Fruit fly (Drosophila melanogaster): ENCODE results near the gene CG32267.

CG32267 gene

DNA sequence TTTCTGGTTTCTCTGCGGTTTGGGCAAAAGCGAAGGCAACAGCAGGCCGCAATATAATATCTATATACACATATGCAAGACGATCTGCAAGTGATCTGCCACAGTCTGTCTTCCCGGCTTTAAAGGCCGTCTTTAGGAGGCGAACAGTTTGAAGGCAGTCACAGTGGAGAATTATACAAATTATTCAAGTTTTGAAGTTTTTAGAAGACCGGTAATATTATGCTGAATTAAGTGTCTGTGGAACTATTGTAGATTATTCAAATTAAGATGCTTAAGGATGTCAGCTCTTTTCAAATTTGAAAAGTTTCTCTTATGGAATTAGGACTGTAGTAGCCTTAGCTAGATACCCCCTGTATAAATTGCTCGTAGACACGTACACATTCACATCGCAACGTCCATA lies 31.8 kb downstream of the CG32267 start:
- TF ChIP-seq pan (optimal IDR thresholded peaks at IDR 0.05) (no peak), usp (GFP tag; optimal IDR thresholded peaks at IDR 0.05) (no peak), Dll (optimal IDR thresholded peaks at IDR 0.05) (no peak), EcR (GFP tag; optimal IDR thresholded peaks at IDR 0.05) (no peak), CG8478 (optimal IDR thresholded peaks at IDR 0.05) (no peak)

DNA sequence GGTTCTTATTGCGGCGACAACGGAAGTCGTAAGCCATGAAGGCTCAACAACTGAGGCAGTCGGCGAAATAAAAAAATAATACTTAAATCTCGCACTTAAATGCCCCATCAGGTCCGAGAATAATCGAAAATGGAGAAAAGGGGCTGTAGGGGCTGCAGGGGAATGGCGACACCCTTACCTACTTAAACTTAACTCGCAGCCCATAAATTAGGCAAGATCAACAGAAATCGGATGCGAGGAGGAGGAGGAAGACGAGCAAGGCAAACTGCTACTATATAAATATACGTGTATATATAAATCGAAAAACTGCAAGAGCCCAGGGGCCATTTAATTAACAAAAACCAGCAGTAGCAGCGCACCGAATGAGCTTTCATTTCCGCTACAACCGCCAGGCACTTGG lies 32.3 kb downstream of the CG32267 start:
- TF ChIP-seq usp (GFP tag; optimal IDR thresholded peaks at IDR 0.05) (no peak), psq (optimal IDR thresholded peaks at IDR 0.05) (no peak), EcR (GFP tag; optimal IDR thresholded peaks at IDR 0.05) (no peak), pan (optimal IDR thresholded peaks at IDR 0.05) (no peak), CG8478 (optimal IDR thresholded peaks at IDR 0.05) (no peak), Dll (optimal IDR thresholded peaks at IDR 0.05) (no peak)

DNA sequence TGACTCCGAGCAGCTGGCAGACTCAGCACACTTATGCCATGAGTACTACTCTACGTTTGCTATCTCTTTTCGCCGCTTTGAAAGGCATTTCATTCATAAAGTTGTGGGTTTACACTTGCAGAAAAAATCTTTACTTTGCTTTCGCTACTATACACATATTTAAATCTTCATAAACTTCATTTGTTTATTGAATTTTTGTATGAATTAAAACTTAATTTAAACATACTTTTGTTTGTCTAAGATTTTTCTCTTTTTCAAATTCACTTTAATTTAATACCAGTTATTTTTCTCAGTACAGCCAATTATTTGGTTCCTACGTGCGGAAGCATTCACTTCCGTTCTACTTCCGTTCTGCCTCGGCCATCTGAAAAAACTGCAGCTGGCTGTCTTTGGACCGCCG lies 33.4 kb downstream of the CG32267 start:
- TF ChIP-seq usp (GFP tag; optimal IDR thresholded peaks at IDR 0.05) (no peak), Dll (optimal IDR thresholded peaks at IDR 0.05) (no peak)

DNA sequence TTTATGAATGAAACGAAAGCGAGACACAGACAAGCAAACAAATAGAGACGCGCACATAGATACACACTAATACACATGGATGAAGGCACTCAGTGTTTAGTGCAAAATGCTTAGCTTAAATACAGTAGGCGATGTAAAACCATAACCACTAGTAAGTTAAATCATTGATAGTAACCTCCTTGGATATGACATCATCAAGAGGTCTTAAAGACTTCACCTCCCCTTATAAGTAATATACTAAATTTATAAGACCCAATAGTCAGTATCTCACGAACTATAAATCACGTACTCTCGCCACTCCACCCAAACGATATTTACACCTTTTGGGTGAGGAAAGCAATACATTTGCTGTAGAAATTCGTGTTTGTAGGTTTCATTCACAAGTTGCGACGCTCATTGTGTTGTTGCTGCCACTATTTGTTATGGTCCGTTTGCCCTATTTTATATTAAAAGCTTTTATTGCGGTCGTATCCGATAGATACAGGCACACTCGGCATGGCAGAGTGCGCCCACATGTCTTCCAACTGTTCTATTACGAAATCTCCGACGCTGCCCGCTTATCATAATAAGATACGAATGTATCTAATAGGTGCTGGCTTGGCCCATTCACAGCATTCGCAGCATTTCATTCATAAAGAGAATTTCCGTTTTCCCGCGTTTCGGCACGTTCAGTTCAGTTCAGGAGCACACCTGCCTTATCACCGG lies 34.1 kb downstream of the CG32267 start:
- TF ChIP-seq EcR (GFP tag; optimal IDR thresholded peaks at IDR 0.05) (no peak), Dll (optimal IDR thresholded peaks at IDR 0.05) (no peak), pan (optimal IDR thresholded peaks at IDR 0.05) (no peak), CG8478 (optimal IDR thresholded peaks at IDR 0.05) (no peak)

DNA sequence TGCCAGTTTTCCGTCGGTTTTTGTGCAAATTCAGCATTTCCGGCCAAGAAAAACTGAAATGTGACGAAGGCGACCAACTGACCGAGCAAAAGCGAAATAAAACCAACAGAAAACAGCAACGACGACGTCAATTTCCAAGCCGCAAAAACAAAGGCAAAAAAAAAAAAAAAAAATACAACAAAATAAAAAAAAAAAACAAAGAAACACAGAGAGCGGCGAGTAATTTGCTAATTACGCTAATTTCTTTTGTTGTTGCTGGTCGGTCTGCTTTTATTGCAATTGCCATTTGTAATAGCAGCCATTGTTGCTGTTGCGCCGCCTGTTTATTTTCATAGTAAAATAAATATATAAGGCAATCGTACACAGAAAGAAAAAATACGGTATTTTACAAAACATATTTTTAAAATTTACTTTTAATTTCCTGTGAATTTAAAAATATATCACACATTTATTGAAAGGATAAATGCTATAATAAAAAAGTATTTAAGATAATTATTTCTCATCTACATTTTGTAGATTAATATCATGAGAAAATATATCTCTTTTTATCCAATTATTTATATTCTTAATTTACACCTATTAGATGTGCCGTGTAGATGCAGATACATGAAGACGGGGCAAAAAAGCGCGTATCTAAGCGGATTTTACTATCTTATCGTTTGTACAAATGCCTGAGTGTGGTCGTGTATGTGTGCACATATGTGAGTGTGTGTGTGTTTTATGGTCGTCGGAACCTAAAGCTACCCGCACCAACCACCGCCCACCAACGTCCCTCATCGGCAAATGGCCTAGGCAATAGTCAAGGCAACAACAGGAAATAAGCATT lies 34.9 kb downstream of the CG32267 start:
- TF ChIP-seq pan (optimal IDR thresholded peaks at IDR 0.05) (no peak), CG8478 (optimal IDR thresholded peaks at IDR 0.05) (no peak), usp (GFP tag; optimal IDR thresholded peaks at IDR 0.05) (no peak), EcR (GFP tag; optimal IDR thresholded peaks at IDR 0.05) (no peak), psq (optimal IDR thresholded peaks at IDR 0.05) (no peak), Dll (optimal IDR thresholded peaks at IDR 0.05) (no peak)

DNA sequence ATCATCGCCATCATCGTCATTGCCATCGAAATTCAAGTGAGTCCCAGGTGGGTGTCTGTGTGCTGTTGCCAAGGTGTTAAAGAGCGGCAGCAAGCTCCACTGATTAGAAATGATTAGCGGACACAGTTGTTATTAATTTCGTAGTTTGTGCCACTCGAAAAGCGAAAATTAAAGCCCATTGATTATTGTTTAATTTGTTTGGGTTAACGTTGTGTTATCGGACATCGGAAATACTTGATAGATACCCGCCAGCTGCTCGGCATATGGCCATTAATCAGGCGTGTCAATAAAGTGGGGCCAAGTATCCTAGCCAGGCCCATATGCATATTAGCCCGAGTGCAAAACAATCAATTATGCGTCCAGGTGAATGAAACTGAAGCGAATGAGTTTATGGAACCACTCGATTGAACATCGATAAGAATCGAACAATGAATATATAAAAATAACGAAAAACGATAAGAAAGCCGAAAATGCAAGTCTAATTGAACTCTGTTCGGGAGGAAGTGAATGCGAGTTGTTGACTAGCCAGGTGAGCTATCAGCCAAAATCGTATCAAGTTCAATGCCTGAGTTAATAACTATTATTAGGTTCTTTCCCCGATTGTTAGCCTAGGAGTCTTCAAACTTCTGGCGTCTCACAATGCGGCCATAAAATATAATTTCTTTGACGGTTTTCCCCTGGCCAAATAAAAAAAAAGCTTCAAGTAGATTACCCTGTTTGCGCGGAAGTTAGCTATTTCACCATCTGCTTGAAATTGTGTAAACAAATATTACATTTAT lies 36.2 kb downstream of the CG32267 start:
- no peak for TF ChIP-seq EcR (GFP tag; optimal IDR thresholded peaks at IDR 0.05)
- TF ChIP-seq usp (GFP tag; optimal IDR thresholded peaks at IDR 0.05), result no peak
- TF ChIP-seq pan (optimal IDR thresholded peaks at IDR 0.05), result no peak
- TF ChIP-seq Dll (optimal IDR thresholded peaks at IDR 0.05), result no peak

DNA sequence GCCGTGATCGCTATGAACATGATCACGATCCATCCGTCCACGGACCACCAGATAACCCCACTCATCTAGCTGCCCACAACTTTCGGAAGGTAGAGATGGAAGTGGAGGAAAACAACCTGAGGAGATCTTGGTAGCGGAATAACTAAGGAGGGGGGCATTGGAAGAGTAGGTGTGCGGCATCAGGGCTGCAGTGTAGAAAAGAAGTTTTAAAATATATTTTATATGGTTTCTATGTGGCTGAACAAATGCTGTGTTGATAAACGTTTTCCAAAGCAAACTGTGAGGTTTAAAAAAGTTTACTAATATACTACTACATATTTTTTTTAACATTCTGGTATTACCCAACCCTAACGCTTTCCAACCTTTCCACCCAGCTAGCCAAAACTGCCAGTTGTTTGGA lies 37.0 kb downstream of the CG32267 start:
- no peak for TF ChIP-seq usp (GFP tag; optimal IDR thresholded peaks at IDR 0.05)
- no peak for TF ChIP-seq pan (optimal IDR thresholded peaks at IDR 0.05)
- no peak for TF ChIP-seq psq (optimal IDR thresholded peaks at IDR 0.05)
- TF ChIP-seq Dll (optimal IDR thresholded peaks at IDR 0.05), result no peak
- TF ChIP-seq CG8478 (optimal IDR thresholded peaks at IDR 0.05), result no peak
- TF ChIP-seq EcR (GFP tag; optimal IDR thresholded peaks at IDR 0.05), result no peak

DNA sequence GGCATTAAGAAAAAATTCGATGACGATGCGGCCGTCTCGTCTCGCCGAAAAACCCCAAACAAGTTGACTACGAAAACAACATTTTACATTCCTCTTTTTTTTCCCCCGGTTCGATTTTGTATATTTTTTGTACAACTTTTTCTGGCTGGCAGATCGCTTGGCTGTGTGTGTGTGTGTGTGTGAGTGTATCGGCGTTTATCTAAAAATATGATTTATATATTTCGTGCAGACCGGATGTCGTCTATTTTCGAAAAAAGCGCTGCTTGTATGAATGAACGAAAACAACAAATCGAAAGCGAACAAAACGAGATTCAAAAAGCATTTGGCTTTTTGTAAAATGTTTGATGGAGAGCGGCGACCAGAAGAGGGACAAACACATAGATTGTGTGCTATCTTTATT lies 38.0 kb downstream of the CG32267 start:
- no peak for TF ChIP-seq psq (optimal IDR thresholded peaks at IDR 0.05)
- no peak for TF ChIP-seq usp (GFP tag; optimal IDR thresholded peaks at IDR 0.05)
- TF ChIP-seq pan (optimal IDR thresholded peaks at IDR 0.05), result no peak
- TF ChIP-seq CG8478 (optimal IDR thresholded peaks at IDR 0.05), result no peak
- no peak for TF ChIP-seq EcR (GFP tag; optimal IDR thresholded peaks at IDR 0.05)
- TF ChIP-seq Dll (optimal IDR thresholded peaks at IDR 0.05), result no peak

DNA sequence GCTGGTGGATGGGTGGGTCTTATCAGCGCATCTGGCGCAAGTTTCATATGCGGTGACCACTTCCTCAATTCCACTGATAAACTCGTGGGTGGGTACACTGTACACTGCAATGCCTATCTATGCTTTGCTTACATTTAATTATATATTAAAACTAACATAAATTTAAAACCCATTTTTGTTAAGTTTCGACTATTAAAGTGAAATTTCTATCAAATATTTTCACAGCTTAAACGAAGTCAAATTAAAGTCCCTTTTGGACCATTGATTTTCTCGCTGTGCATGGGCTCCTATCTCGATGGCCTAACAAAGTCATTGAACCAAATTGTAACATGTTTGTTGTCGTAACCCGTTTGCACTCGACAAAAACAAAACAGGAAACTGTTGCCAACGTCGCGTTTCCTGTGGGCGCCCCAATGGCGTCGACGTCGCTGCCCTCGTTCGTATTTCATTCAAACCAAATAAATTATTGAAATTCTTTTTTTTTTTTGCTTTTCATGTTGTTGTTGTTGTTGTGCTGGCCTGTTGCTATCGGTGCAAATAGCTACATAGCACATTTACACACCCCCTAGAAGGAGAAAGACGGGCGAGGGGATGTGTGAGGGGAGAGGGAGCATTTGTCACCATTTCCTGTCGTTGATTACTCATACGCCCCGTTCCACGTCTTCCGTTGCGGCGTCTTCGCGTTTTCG lies 39.1 kb downstream of the CG32267 start:
- TF ChIP-seq EcR (GFP tag; optimal IDR thresholded peaks at IDR 0.05) (peak in 1 of 2 experiments; percentile 29), psq (optimal IDR thresholded peaks at IDR 0.05) (no peak)

DNA sequence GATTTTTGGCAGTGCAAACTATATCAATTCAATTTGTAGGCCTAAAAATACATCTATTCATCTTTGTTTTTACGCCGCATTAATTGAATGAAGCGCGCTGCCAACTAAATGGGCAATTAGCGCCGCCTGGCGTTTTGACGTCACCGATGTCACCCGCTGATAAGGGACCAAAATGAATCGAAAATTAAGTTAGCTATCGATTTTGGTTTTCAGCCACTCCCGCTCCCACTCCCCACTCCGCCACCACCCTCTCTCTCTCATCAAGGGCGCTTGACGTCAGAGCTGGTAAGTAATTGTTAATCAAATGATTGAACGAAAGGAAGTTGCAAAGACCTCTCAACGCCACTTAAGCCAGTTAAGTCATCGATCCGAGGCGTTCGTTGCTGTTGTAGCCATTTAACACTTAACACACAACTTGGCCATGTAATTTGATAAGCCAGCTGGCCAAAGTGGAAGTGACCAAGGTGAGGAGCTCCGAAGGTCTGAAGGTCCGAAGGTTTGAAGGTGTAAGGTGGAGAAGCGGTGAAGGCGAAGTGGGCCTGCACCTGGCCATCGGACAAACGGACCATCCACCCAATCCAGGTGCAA lies 40.8 kb downstream of the CG32267 start:
- no peak for TF ChIP-seq pan (optimal IDR thresholded peaks at IDR 0.05)
- TF ChIP-seq psq (optimal IDR thresholded peaks at IDR 0.05), result no peak
- TF ChIP-seq usp (GFP tag; optimal IDR thresholded peaks at IDR 0.05), result no peak
- TF ChIP-seq EcR (GFP tag; optimal IDR thresholded peaks at IDR 0.05), result no peak
- no peak for TF ChIP-seq Dll (optimal IDR thresholded peaks at IDR 0.05)
- no peak for TF ChIP-seq CG8478 (optimal IDR thresholded peaks at IDR 0.05)

DNA sequence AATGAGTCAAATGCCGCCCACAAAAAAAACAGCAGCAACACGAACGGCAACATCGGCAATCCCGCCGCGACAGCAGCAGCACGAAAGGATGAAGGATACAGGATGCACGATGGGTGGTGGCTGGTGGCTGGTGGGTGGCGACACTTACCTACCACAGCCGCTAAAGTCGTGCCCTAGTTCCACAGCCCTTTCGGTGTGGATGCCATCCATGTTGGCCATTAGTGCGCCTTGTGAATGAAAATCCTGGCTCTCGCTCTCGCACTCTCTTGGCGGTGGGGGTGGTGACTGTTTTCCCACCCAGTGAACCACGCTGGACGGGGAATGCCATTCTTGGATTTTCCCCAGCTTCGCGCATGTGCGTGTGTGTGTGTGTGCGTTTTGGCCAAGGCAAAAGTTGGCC lies 44.9 kb downstream of the CG32267 start:
- TF ChIP-seq psq (optimal IDR thresholded peaks at IDR 0.05), result no peak

DNA sequence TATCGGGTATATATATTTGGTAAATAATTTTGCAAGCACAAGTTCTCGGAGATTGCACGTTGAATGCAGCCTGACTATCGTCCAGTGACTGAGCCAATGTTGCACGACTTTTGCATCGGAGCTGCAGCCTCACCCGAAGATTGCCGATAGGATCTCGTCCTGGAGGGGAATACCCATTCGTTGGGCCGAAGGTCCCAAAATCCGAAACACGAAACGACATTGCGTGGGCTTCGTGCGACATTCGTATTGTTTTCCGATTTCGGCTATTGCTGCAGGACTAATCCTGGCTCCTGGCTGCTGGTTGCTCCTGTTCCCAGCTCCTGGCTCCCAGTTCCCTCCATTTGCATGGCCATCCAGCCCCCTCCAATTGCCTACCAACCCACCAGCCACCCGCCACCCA lies 47.1 kb downstream of the CG32267 start, which contains the start of gene sty:
Gene sty, minus strand, starts transcription at position 90 of the 400 bp plus-strand sequence.
- TF ChIP-seq Dll (optimal IDR thresholded peaks at IDR 0.05), result no peak
- no peak for TF ChIP-seq usp (GFP tag; optimal IDR thresholded peaks at IDR 0.05)
- TF ChIP-seq pan (optimal IDR thresholded peaks at IDR 0.05), result no peak
- no peak for TF ChIP-seq EcR (GFP tag; optimal IDR thresholded peaks at IDR 0.05)
- no peak for TF ChIP-seq psq (optimal IDR thresholded peaks at IDR 0.05)
- no peak for TF ChIP-seq CG8478 (optimal IDR thresholded peaks at IDR 0.05)
